Fruit fly (Drosophila melanogaster) whole organism, wandering third instar larva: Measurements from ENCODE around the gene CG13898.

Experiments used
- Abd-B ChIP-seq: fragments of >200 bp; optimal IDR thresholded peaks from 2 replicates; lab custom pipeline; 2017; ENCODE audit warnings: missing biosample characterization, missing genetic modification characterization
- CG32264 ChIP-seq: fragments of 200-800 bp; sonication (Bioruptor generic); optimal IDR thresholded peaks from 2 replicates; lab custom pipeline; 2016; ENCODE audit warnings: missing biosample characterization, missing genetic modification characterization
- CG9705 ChIP-seq: fragments of 200-800 bp; sonication (Bioruptor generic); optimal IDR thresholded peaks from 2 replicates; lab custom pipeline; 2018; ENCODE audit warnings: missing biosample characterization, mild to moderate bottlenecking, missing genetic modification characterization
- CrebA ChIP-seq: fragments of 200-800 bp; sonication (Bioruptor generic); optimal IDR thresholded peaks from 2 replicates; lab custom pipeline; 2016; ENCODE audit warnings: missing biosample characterization, mild to moderate bottlenecking, missing genetic modification characterization, borderline replicate concordance
- Dfd ChIP-seq: fragments of >200 bp; optimal IDR thresholded peaks from 2 replicates; lab custom pipeline; 2017; ENCODE audit warnings: missing biosample characterization, missing genetic modification characterization
- Dif ChIP-seq: fragments of 200-275, 200-300 bp; sonication (Bioruptor generic); optimal IDR thresholded peaks from 2 replicates; lab custom pipeline; 2018; ENCODE audit warnings: missing biosample characterization, missing genetic modification characterization; ENCODE audit not compliant: partially characterized antibody
- GATAd ChIP-seq: sonication (Bioruptor generic); optimal IDR thresholded peaks from 2 replicates; lab custom pipeline; 2016; ENCODE audit warnings: missing biosample characterization, missing genetic modification characterization
- HLH106 ChIP-seq: fragments of 200-800 bp; optimal IDR thresholded peaks from 3 replicates; lab custom pipeline; 2019; ENCODE audit warnings: missing biosample characterization, mild to moderate bottlenecking, missing genetic modification characterization, moderate library complexity
- Hnf4 ChIP-seq: fragments of 200-800 bp; sonication (Bioruptor generic); optimal IDR thresholded peaks from 2 replicates; lab custom pipeline; 2016; ENCODE audit warnings: missing biosample characterization, mild to moderate bottlenecking, missing genetic modification characterization
- Hr78 ChIP-seq: fragments of >200 bp; optimal IDR thresholded peaks from 2 replicates; lab custom pipeline; 2017; ENCODE audit warnings: missing biosample characterization, missing genetic modification characterization
- Hr83 ChIP-seq: fragments of 200-300 bp; sonication (Bioruptor generic); optimal IDR thresholded peaks from 2 replicates; lab custom pipeline; 2016; ENCODE audit warnings: missing biosample characterization, mild to moderate bottlenecking, missing genetic modification characterization, moderate library complexity; ENCODE audit not compliant: poor library complexity, severe bottlenecking
- Jra ChIP-seq: sonication (Bioruptor generic); optimal IDR thresholded peaks from 2 replicates; lab custom pipeline; 2016; ENCODE audit warnings: missing biosample characterization, missing genetic modification characterization
- Mio ChIP-seq: sonication (Bioruptor generic); optimal IDR thresholded peaks from 2 replicates; lab custom pipeline; 2016; ENCODE audit warnings: missing biosample characterization, missing genetic modification characterization
- Myc ChIP-seq: fragments of >200 bp; optimal IDR thresholded peaks from 2 replicates; lab custom pipeline; 2017
- N ChIP-seq: fragments of >200 bp; optimal IDR thresholded peaks from 2 replicates; lab custom pipeline; 2018; ENCODE audit warnings: missing biosample characterization, missing external identifiers, missing genetic modification characterization
- OdsH ChIP-seq: fragments of 200-800 bp; sonication (Bioruptor generic); optimal IDR thresholded peaks from 2 replicates; lab custom pipeline; 2016; ENCODE audit warnings: missing biosample characterization, mild to moderate bottlenecking, missing genetic modification characterization
- Rel ChIP-seq, 2 experiments: fragments of 200-800 bp; sonication (Bioruptor generic) in 1 of 2; optimal IDR thresholded peaks; 2 replicates in 1 of 2; 3 replicates in 1 of 2; lab custom pipeline; 2016 to 2019; ENCODE audit warnings: mild to moderate bottlenecking in 2 of 2, missing biosample characterization in 2 of 2, missing genetic modification characterization in 2 of 2, moderate library complexity in 1 of 2
- Sp1 ChIP-seq: fragments of 200-800 bp; sonication (Bioruptor generic); optimal IDR thresholded peaks from 3 replicates; lab custom pipeline; 2019; ENCODE audit warnings: missing biosample characterization, mild to moderate bottlenecking, missing genetic modification characterization, moderate library complexity
- Vsx2 ChIP-seq: fragments of 200-300, 225-300 bp; sonication (Bioruptor generic); optimal IDR thresholded peaks from 2 replicates; lab custom pipeline; 2018; ENCODE audit warnings: missing biosample characterization, missing genetic modification characterization; ENCODE audit not compliant: partially characterized antibody
- br ChIP-seq: fragments of 200-800 bp; sonication (Bioruptor generic); optimal IDR thresholded peaks from 2 replicates; lab custom pipeline; 2016; ENCODE audit warnings: missing biosample characterization, missing genetic modification characterization
- brk ChIP-seq: fragments of 200-800 bp; sonication (Bioruptor generic); optimal IDR thresholded peaks from 2 replicates; lab custom pipeline; 2016; ENCODE audit warnings: missing biosample characterization, mild to moderate bottlenecking, missing genetic modification characterization
- dl ChIP-seq, 2 experiments: fragments of 175-275, 200-275 bp in 1 of 2; fragments of 200-275 bp in 1 of 2; sonication (Bioruptor generic); optimal IDR thresholded peaks; lab custom pipeline; 2018; ENCODE audit warnings: mild to moderate bottlenecking in 2 of 2, missing biosample characterization in 2 of 2, missing genetic modification characterization in 2 of 2, moderate library complexity in 2 of 2; ENCODE audit not compliant: partially characterized antibody in 2 of 2, insufficient read depth in 1 of 2
- dmrt93B ChIP-seq: fragments of 200-800 bp; sonication (Bioruptor generic); optimal IDR thresholded peaks from 2 replicates; lab custom pipeline; 2018; ENCODE audit warnings: missing biosample characterization, mild to moderate bottlenecking, missing genetic modification characterization
- dsf ChIP-seq: sonication (Bioruptor generic); optimal IDR thresholded peaks from 2 replicates; lab custom pipeline; 2016; ENCODE audit warnings: missing biosample characterization, missing genetic modification characterization, borderline replicate concordance
- ey ChIP-seq: fragments of 200-800 bp; sonication (Bioruptor generic); optimal IDR thresholded peaks from 2 replicates; lab custom pipeline; 2016; ENCODE audit warnings: missing biosample characterization, missing genetic modification characterization
- foxo ChIP-seq, 2 experiments: fragments of 200-800 bp; sonication (Bioruptor generic); optimal IDR thresholded peaks; 2 replicates in 1 of 2; 3 replicates in 1 of 2; lab custom pipeline; 2016 to 2017; ENCODE audit warnings: missing biosample characterization in 2 of 2, missing genetic modification characterization in 2 of 2
- fru ChIP-seq: fragments of 200-800 bp; sonication (Bioruptor generic); optimal IDR thresholded peaks from 3 replicates; lab custom pipeline; 2016; ENCODE audit warnings: missing biosample characterization, mild to moderate bottlenecking, missing genetic modification characterization
- h ChIP-seq: fragments of 200-800 bp; sonication (Bioruptor generic); optimal IDR thresholded peaks from 3 replicates; lab custom pipeline; 2016; ENCODE audit warnings: missing biosample characterization, mild to moderate bottlenecking, missing genetic modification characterization
- jim ChIP-seq: fragments of 175-275, 200-325 bp; sonication (Bioruptor generic); optimal IDR thresholded peaks from 2 replicates; lab custom pipeline; 2016; ENCODE audit warnings: missing biosample characterization, mild to moderate bottlenecking, missing genetic modification characterization
- lola ChIP-seq: fragments of >200 bp; optimal IDR thresholded peaks from 2 replicates; lab custom pipeline; 2017; ENCODE audit warnings: missing biosample characterization, missing genetic modification characterization
- pan ChIP-seq: fragments of >200 bp; optimal IDR thresholded peaks from 2 replicates; lab custom pipeline; 2017
- psq ChIP-seq: fragments of 200-800 bp; sonication (Bioruptor generic); optimal IDR thresholded peaks from 3 replicates; lab custom pipeline; 2017; ENCODE audit warnings: missing biosample characterization, mild to moderate bottlenecking, missing genetic modification characterization, moderate library complexity
- rgr ChIP-seq: fragments of 200-800 bp; sonication (Bioruptor generic); optimal IDR thresholded peaks from 3 replicates; lab custom pipeline; 2016; ENCODE audit warnings: missing biosample characterization, mild to moderate bottlenecking, missing genetic modification characterization
- sage ChIP-seq: fragments of 200-800 bp; sonication (Bioruptor generic); optimal IDR thresholded peaks from 2 replicates; lab custom pipeline; 2016; ENCODE audit warnings: missing biosample characterization, mild to moderate bottlenecking, missing genetic modification characterization
- sv ChIP-seq: fragments of 200-800 bp; sonication (Bioruptor generic); optimal IDR thresholded peaks from 3 replicates; lab custom pipeline; 2016; ENCODE audit warnings: missing biosample characterization, missing genetic modification characterization
- tai ChIP-seq: sonication (Bioruptor generic); optimal IDR thresholded peaks from 2 replicates; lab custom pipeline; 2016; ENCODE audit warnings: missing biosample characterization, missing genetic modification characterization
- usp ChIP-seq: fragments of >200 bp; optimal IDR thresholded peaks from 2 replicates; lab custom pipeline; 2017; ENCODE audit warnings: missing biosample characterization, missing genetic modification characterization
- woc ChIP-seq: sonication (Bioruptor generic); optimal IDR thresholded peaks from 2 replicates; lab custom pipeline; 2016; ENCODE audit warnings: missing biosample characterization, mild to moderate bottlenecking, missing genetic modification characterization

Gene CG13898

DNA sequence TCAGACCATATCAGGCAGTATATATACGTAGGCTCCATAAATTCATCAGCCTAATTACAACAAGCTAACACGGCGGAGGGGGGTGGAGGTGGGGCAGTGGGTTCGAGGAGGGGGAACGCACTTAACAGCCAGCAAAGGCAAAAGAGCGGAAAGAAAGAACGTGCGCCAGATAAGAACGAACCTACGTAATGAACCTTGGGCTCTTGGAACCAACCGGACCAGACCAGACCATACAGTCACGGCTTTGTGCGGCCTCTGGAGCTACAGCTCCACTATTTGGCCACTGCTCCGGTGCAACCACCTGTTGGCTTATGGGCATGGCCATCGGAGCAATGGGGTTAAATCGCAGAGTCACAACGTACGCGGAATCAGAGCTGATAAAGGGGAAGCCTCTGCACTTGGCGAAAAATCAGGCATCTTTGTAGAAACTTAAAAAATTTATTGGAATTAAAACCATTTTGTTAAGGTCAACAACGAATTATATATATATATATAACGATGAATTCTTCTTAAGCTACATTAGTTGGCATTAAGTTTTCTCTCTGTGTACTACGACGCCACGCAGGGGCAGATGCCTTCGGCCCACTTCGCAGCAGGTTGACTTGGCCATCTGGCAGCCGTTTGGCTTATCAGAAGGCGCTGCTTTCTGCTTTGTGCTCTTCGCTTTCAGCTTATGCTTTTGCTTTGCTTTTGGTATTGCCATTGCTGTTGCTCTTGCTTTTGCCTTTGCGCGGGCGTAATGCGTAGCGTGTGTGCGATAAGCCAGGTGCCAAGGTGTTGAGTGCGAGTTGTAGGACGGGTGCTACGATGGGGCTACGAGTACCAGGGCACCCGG is 22.8 kb downstream of the CG13898 start:
- TF ChIP-seq fru (GFP tag; lab: Kevin White, UChicago) (peak; percentile 96), tai (GFP tag; lab: Kevin White, UChicago) (peak; percentile 85), OdsH (peak; percentile 96), sage (GFP tag; lab: Kevin White, UChicago) (peak; percentile 63), usp (no peak), Dif (GFP tag; lab: Kevin White, UChicago) (peak; percentile 24), CrebA (GFP tag; lab: Kevin White, UChicago) (peak; percentile 75), Hr78 (GFP tag; lab: Kevin White, UChicago) (no peak), CG9705 (GFP tag; lab: Kevin White, UChicago) (peak; percentile 69), foxo (GFP tag; optimal IDR thresholded peaks at IDR 0.05; lab: Kevin White, UChicago) (peak in 1 of 2 experiments; percentile 98), dsf (GFP tag; lab: Kevin White, UChicago) (peak; percentile 82), CG32264 (peak; percentile 80), Vsx2 (peak; percentile 22), dl (GFP tag; optimal IDR thresholded peaks at IDR 0.05; lab: Kevin White, UChicago; ENCODE audit: insufficient read depth in 1 of 2, partially characterized antibody in 2 of 2) (peak in 1 of 2 experiments; percentile 37), h (GFP tag; lab: Kevin White, UChicago) (peak; percentile 94), lola (GFP tag; lab: Kevin White, UChicago) (no peak), N (no peak), rgr (peak; percentile 97), GATAd (GFP tag; lab: Kevin White, UChicago) (peak; percentile 72), Hr83 (GFP tag; lab: Kevin White, UChicago) (no peak), brk (GFP tag; lab: Kevin White, UChicago) (peak; percentile 96), sv (GFP tag; lab: Kevin White, UChicago) (peak; percentile 94), Dfd (no peak), Rel (GFP tag; optimal IDR thresholded peaks at IDR 0.05; lab: Kevin White, UChicago) (peak; percentile 87), Rel (tag; optimal IDR thresholded peaks at IDR 0.05; lab: Kevin White, UChicago) (peak; percentile 74), HLH106 (peak; percentile 94), br (GFP tag; lab: Kevin White, UChicago) (peak; percentile 91), dmrt93B (peak; percentile 65), Mio (GFP tag; lab: Kevin White, UChicago) (peak; percentile 46), ey (peak; percentile 92), psq (peak; percentile 95), Myc (no peak), Abd-B (no peak), jim (GFP tag; lab: Kevin White, UChicago) (no peak), Sp1 (peak; percentile 94), Jra (peak; percentile 78), pan (lab: Kevin White, UChicago) (no peak), Hnf4 (peak; percentile 95), woc (GFP tag; lab: Kevin White, UChicago) (peak; percentile 76)

dm6 chr3L:780489-780866 is 23.4 kb downstream of the CG13898 start:
- no peak for TF ChIP-seq OdsH
- no peak for TF ChIP-seq Hnf4
- no peak for TF ChIP-seq dsf (GFP tag; lab: Kevin White, UChicago)
- TF ChIP-seq Vsx2, result no peak
- no peak for TF ChIP-seq Hr83 (GFP tag; lab: Kevin White, UChicago)
- TF ChIP-seq dmrt93B, result no peak
- no peak for TF ChIP-seq Myc
- no peak for TF ChIP-seq lola (GFP tag; lab: Kevin White, UChicago)
- no peak for TF ChIP-seq pan (lab: Kevin White, UChicago)
- no peak for TF ChIP-seq Rel (GFP tag; optimal IDR thresholded peaks at IDR 0.05; lab: Kevin White, UChicago)
- TF ChIP-seq Rel (tag; optimal IDR thresholded peaks at IDR 0.05; lab: Kevin White, UChicago), result peak; percentile 93
- no peak for TF ChIP-seq CG32264
- TF ChIP-seq h (GFP tag; lab: Kevin White, UChicago), result peak; percentile 26
- no peak for TF ChIP-seq CrebA (GFP tag; lab: Kevin White, UChicago)
- TF ChIP-seq rgr, result no peak
